Fruit fly (Drosophila melanogaster) whole organism, embryonic: ENCODE data around the gene baf.

Experiments
- Atf-2 ChIP-seq: fragments of 200-800 bp; sonication (Bioruptor generic); optimal IDR thresholded peaks from 2 replicates; lab custom pipeline; 2016; ENCODE audit warnings: missing biosample characterization, missing genetic modification characterization
- CG11560 ChIP-seq: fragments of 200-800 bp; sonication (Bioruptor generic); IDR thresholded peaks from 3 replicates; pipeline ENCODE4 v1.3.6; 2022; ENCODE audit warnings: missing biosample characterization, missing genetic modification characterization
- CG11696 ChIP-seq: fragments of 200-800 bp; sonication (Bioruptor generic); IDR thresholded peaks from 2 replicates; pipeline ENCODE4 v1.3.6; 2022; ENCODE audit warnings: missing biosample characterization, missing genetic modification characterization
- CG12219 ChIP-seq: fragments of 200-800 bp; sonication (Bioruptor generic); optimal IDR thresholded peaks from 3 replicates; lab custom pipeline; 2018; ENCODE audit warnings: missing biosample characterization, mild to moderate bottlenecking, missing genetic modification characterization
- CG13123 ChIP-seq: fragments of 200-800 bp; sonication (Bioruptor generic); optimal IDR thresholded peaks from 2 replicates; lab custom pipeline; 2016; ENCODE audit warnings: missing biosample characterization, missing genetic modification characterization
- CG14860 ChIP-seq: fragments of 200-800 bp; sonication (Bioruptor generic); IDR thresholded peaks from 3 replicates; pipeline ENCODE4 v1.3.6; 2022; ENCODE audit warnings: missing biosample characterization, missing genetic modification characterization; ENCODE audit not compliant: partially characterized antibody
- CG1603 ChIP-seq: fragments of 200-800 bp; sonication (Bioruptor generic); optimal IDR thresholded peaks from 2 replicates; lab custom pipeline; 2019; ENCODE audit warnings: missing biosample characterization, mild to moderate bottlenecking, missing genetic modification characterization, moderate library complexity
- CG16815 ChIP-seq: fragments of 200-800 bp; sonication (Bioruptor generic); optimal IDR thresholded peaks from 3 replicates; lab custom pipeline; 2017; ENCODE audit warnings: missing biosample characterization, mild to moderate bottlenecking, missing genetic modification characterization
- CG16863 ChIP-seq: fragments of 200-800 bp; sonication (Bioruptor generic); optimal IDR thresholded peaks from 3 replicates; lab custom pipeline; 2016; ENCODE audit warnings: missing biosample characterization, missing genetic modification characterization
- CG17612 ChIP-seq: fragments of 200-800 bp; sonication (Bioruptor generic); IDR thresholded peaks from 2 replicates; pipeline ENCODE4 v1.3.6; 2022; ENCODE audit warnings: missing biosample characterization, missing genetic modification characterization
- CG3065 ChIP-seq: fragments of 200-800 bp; sonication (Bioruptor generic); optimal IDR thresholded peaks from 2 replicates; lab custom pipeline; 2016; ENCODE audit warnings: missing biosample characterization, missing genetic modification characterization
- CG31224 ChIP-seq: fragments of 200-800 bp; sonication (Bioruptor generic); IDR thresholded peaks from 2 replicates; pipeline ENCODE4 v1.3.6; 2022; ENCODE audit warnings: missing biosample characterization, missing genetic modification characterization
- CG31388 ChIP-seq: fragments of 200-800 bp; sonication (Bioruptor generic); optimal IDR thresholded peaks from 2 replicates; lab custom pipeline; 2016; ENCODE audit warnings: missing biosample characterization, missing genetic modification characterization
- CG31441 ChIP-seq: fragments of 200-800 bp; sonication (Bioruptor generic); IDR thresholded peaks from 2 replicates; pipeline ENCODE4 v1.3.6; 2022; ENCODE audit warnings: missing biosample characterization, missing genetic modification characterization
- CG34376 ChIP-seq: fragments of 200-800 bp; sonication (Bioruptor generic); optimal IDR thresholded peaks from 2 replicates; lab custom pipeline; 2018; ENCODE audit warnings: missing biosample characterization, mild to moderate bottlenecking, missing genetic modification characterization
- CG4404 ChIP-seq: fragments of 200-800 bp; sonication (Bioruptor generic); IDR thresholded peaks from 2 replicates; pipeline ENCODE4 v1.3.6; 2022; ENCODE audit warnings: missing biosample characterization, missing genetic modification characterization
- CG4820 ChIP-seq: fragments of 200-800 bp; sonication (Bioruptor generic); optimal IDR thresholded peaks from 3 replicates; lab custom pipeline; 2016; ENCODE audit warnings: missing biosample characterization, missing genetic modification characterization
- CG7839 ChIP-seq: fragments of 200-800 bp; sonication (Bioruptor generic); optimal IDR thresholded peaks from 3 replicates; lab custom pipeline; 2018; ENCODE audit warnings: missing biosample characterization, mild to moderate bottlenecking, missing genetic modification characterization, moderate library complexity
- Dip3 ChIP-seq: fragments of 200-800 bp; sonication (Bioruptor generic); optimal IDR thresholded peaks from 3 replicates; lab custom pipeline; 2016; ENCODE audit warnings: missing biosample characterization, missing genetic modification characterization
- Dref ChIP-seq: fragments of 200-800 bp; sonication (Bioruptor generic); IDR thresholded peaks from 2 replicates; pipeline ENCODE4 v1.3.6; 2022; ENCODE audit warnings: missing biosample characterization, missing genetic modification characterization
- Ets97D ChIP-seq: fragments of 200-800 bp; sonication (Bioruptor generic); optimal IDR thresholded peaks from 3 replicates; lab custom pipeline; 2016; ENCODE audit warnings: missing biosample characterization, missing genetic modification characterization
- Gug ChIP-seq: fragments of 200-800 bp; sonication (Bioruptor generic); IDR thresholded peaks from 4 replicates; pipeline ENCODE4 v1.3.6; 2022; ENCODE audit warnings: missing biosample characterization, missing genetic modification characterization
- HLH54F ChIP-seq: fragments of 200-800 bp; sonication (Bioruptor generic); optimal IDR thresholded peaks from 3 replicates; lab custom pipeline; 2016; ENCODE audit warnings: missing biosample characterization, missing genetic modification characterization
- HmgD ChIP-seq: fragments of 200-800 bp; sonication (Bioruptor generic); optimal IDR thresholded peaks from 3 replicates; lab custom pipeline; 2016; ENCODE audit warnings: missing biosample characterization, missing genetic modification characterization
- Hr39 ChIP-seq: fragments of >200 bp; optimal IDR thresholded peaks from 2 replicates; lab custom pipeline; 2017
- MTF-1 ChIP-seq: fragments of 200-800 bp; sonication (Bioruptor generic); optimal IDR thresholded peaks from 2 replicates; lab custom pipeline; 2018; ENCODE audit warnings: missing biosample characterization, mild to moderate bottlenecking, missing genetic modification characterization, borderline replicate concordance
- Sin3A ChIP-seq: fragments of >200 bp; optimal IDR thresholded peaks from 2 replicates; lab custom pipeline; 2018
- Six4 ChIP-seq: fragments of 200-800 bp; sonication (Bioruptor generic); optimal IDR thresholded peaks from 2 replicates; lab custom pipeline; 2016; ENCODE audit warnings: missing biosample characterization, missing genetic modification characterization
- Spps ChIP-seq: fragments of 200-800 bp; sonication (Bioruptor generic); optimal IDR thresholded peaks from 2 replicates; lab custom pipeline; 2018; ENCODE audit warnings: missing biosample characterization, mild to moderate bottlenecking, missing genetic modification characterization
- Ssrp ChIP-seq: fragments of 200-800 bp; sonication (Bioruptor generic); optimal IDR thresholded peaks from 2 replicates; lab custom pipeline; 2018; ENCODE audit warnings: missing biosample characterization, mild to moderate bottlenecking, missing genetic modification characterization, moderate library complexity
- Tbp ChIP-seq: fragments of >200 bp; optimal IDR thresholded peaks from 2 replicates; lab custom pipeline; 2018; ENCODE audit warnings: missing biosample characterization, missing genetic modification characterization
- chn ChIP-seq: fragments of 200-800 bp; sonication (Bioruptor generic); optimal IDR thresholded peaks from 2 replicates; lab custom pipeline; 2016; ENCODE audit warnings: missing biosample characterization, missing genetic modification characterization
- ci ChIP-seq: fragments of 200-800 bp; sonication (Bioruptor generic); IDR thresholded peaks from 3 replicates; pipeline ENCODE4 v1.3.6; 2022; ENCODE audit warnings: missing biosample characterization, missing genetic modification characterization
- dimm ChIP-seq: fragments of 200-800 bp; sonication (Bioruptor generic); IDR thresholded peaks from 2 replicates; pipeline ENCODE4 v1.3.6; 2022; ENCODE audit warnings: missing biosample characterization, missing genetic modification characterization
- fd3F ChIP-seq: fragments of 200-800 bp; sonication (Bioruptor generic); optimal IDR thresholded peaks from 2 replicates; lab custom pipeline; 2018; ENCODE audit warnings: missing biosample characterization, mild to moderate bottlenecking, missing genetic modification characterization, moderate library complexity
- gem ChIP-seq: fragments of 200-800 bp; sonication (Bioruptor generic); optimal IDR thresholded peaks from 2 replicates; lab custom pipeline; 2019; ENCODE audit warnings: missing biosample characterization, mild to moderate bottlenecking, missing genetic modification characterization, moderate library complexity
- gsb ChIP-seq: fragments of 200-800 bp; sonication (Bioruptor generic); IDR thresholded peaks from 2 replicates; pipeline ENCODE4 v1.3.6; 2022; ENCODE audit warnings: missing biosample characterization, missing genetic modification characterization
- inv ChIP-seq: fragments of 200-800 bp; sonication (Bioruptor generic); IDR thresholded peaks from 2 replicates; pipeline ENCODE4 v1.3.6; 2022; ENCODE audit warnings: missing biosample characterization, missing genetic modification characterization; ENCODE audit not compliant: partially characterized antibody
- jumu ChIP-seq: fragments of 200-800 bp; sonication (Bioruptor generic); optimal IDR thresholded peaks from 3 replicates; lab custom pipeline; 2016; ENCODE audit warnings: missing biosample characterization, missing genetic modification characterization
- kah ChIP-seq: fragments of 200-800 bp; sonication (Bioruptor generic); optimal IDR thresholded peaks from 2 replicates; lab custom pipeline; 2018; ENCODE audit warnings: missing biosample characterization, mild to moderate bottlenecking, missing genetic modification characterization
- lbe ChIP-seq: fragments of 200-800 bp; sonication (Bioruptor generic); optimal IDR thresholded peaks from 2 replicates; lab custom pipeline; 2016; ENCODE audit warnings: missing biosample characterization, mild to moderate bottlenecking, missing genetic modification characterization
- lola ChIP-seq, 3 experiments: fragments of >200 bp in 2 of 3; fragments of 200-800 bp in 1 of 3; sonication (Bioruptor generic) in 1 of 3; optimal IDR thresholded peaks; 2 replicates each; lab custom pipeline; 2017 to 2019; ENCODE audit warnings: missing biosample characterization in 3 of 3, missing genetic modification characterization in 3 of 3, mild to moderate bottlenecking in 1 of 3, moderate library complexity in 1 of 3
- mirr ChIP-seq: fragments of 200-800 bp; sonication (Bioruptor generic); optimal IDR thresholded peaks from 3 replicates; lab custom pipeline; 2018; ENCODE audit warnings: missing biosample characterization, mild to moderate bottlenecking, missing genetic modification characterization
- org-1 ChIP-seq: fragments of 200-800 bp; sonication (Bioruptor generic); optimal IDR thresholded peaks from 2 replicates; lab custom pipeline; 2017; ENCODE audit warnings: missing biosample characterization, missing genetic modification characterization
- pan ChIP-seq, 4 experiments: fragments of >200 bp in 3 of 4; fragments of 200-800 bp in 1 of 4; sonication (Bioruptor generic) in 1 of 4; optimal IDR thresholded peaks in 3 of 4; IDR thresholded peaks in 1 of 4; 2 replicates each; pipeline versions ENCODE4 v1.3.6 to Lab custom; 2017 to 2022; ENCODE audit warnings: missing biosample characterization in 2 of 4, missing genetic modification characterization in 2 of 4, mixed read lengths in 1 of 4
- peb ChIP-seq: fragments of 200-800 bp; sonication (Bioruptor generic); IDR thresholded peaks from 2 replicates; pipeline ENCODE4 v1.3.6; 2022; ENCODE audit warnings: missing biosample characterization, missing genetic modification characterization
- pros ChIP-seq: fragments of 200-800 bp; sonication (Bioruptor generic); optimal IDR thresholded peaks from 3 replicates; lab custom pipeline; 2019; ENCODE audit warnings: missing biosample characterization, mild to moderate bottlenecking, missing genetic modification characterization, moderate library complexity
- seq ChIP-seq: fragments of 200-800 bp; sonication (Bioruptor generic); IDR thresholded peaks from 2 replicates; pipeline ENCODE4 v1.3.6; 2022; ENCODE audit warnings: missing biosample characterization, missing genetic modification characterization
- slou ChIP-seq: fragments of 200-800 bp; sonication (Bioruptor generic); optimal IDR thresholded peaks from 3 replicates; lab custom pipeline; 2016; ENCODE audit warnings: missing biosample characterization, missing genetic modification characterization
- tio ChIP-seq: fragments of 200-800 bp; sonication (Bioruptor generic); optimal IDR thresholded peaks from 2 replicates; lab custom pipeline; 2017; ENCODE audit warnings: missing biosample characterization, missing genetic modification characterization, inconsistent platforms
- zen2 ChIP-seq: fragments of 200-800 bp; sonication (Bioruptor generic); IDR thresholded peaks from 3 replicates; pipeline ENCODE4 v1.3.6; 2022; ENCODE audit warnings: missing biosample characterization, missing genetic modification characterization; ENCODE audit not compliant: partially characterized antibody

Gene baf

DNA sequence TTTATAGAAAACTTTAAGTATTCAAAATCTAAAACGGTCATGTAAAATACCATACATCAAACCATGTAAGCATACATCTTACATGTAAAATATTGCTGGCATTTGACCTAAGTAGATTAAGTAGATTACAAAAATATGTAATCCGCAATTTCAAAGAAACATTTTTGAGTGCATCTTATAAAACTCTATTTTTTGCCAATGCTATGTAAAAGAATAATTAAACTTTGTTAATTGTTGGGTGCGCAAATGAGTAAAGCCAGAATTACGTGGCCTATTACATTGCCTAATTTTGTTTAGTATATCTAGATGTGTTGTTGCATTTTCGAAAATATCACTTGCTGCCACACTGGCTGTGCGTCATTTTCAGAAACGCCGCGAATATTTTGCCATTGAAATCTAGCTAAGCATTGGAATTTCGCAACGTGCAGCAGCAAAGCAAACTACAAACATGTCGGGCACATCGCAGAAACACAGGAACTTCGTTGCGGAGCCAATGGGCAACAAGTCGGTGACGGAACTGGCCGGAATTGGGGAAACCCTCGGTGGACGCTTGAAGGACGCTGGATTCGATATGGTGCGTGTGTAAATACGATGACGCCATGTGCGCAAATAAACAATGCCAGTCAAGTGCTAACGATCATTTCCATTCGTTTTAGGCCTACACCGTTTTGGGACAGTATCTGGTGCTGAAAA lies at the start of gene baf (continued):
- TF ChIP-seq MTF-1 (GFP tag; lab: Kevin White, UChicago) (no peak), CG31388 (no peak), inv (GFP tag; lab: Robert Waterston, UW) (0 out of 2 replicates have a peak, but pooled peaks have one; percentile 35), Spps (no peak), CG13123 (GFP tag; lab: Kevin White, UChicago) (no peak), zen2 (GFP tag; lab: Robert Waterston, UW) (no peak), CG16815 (GFP tag; lab: Kevin White, UChicago) (no peak), Dip3 (GFP tag; lab: Kevin White, UChicago) (no peak), CG31224 (GFP tag; lab: Robert Waterston, UW) (no peak), dimm (GFP tag; lab: Robert Waterston, UW) (no peak), gem (tag; lab: Kevin White, UChicago) (no peak), CG31441 (GFP tag; lab: Robert Waterston, UW) (no peak), jumu (no peak), Ssrp (no peak), peb (no peak), tio (no peak), Atf-2 (GFP tag; lab: Kevin White, UChicago) (no peak), mirr (GFP tag; lab: Kevin White, UChicago) (no peak), pros (GFP tag; lab: Kevin White, UChicago) (no peak), Six4 (GFP tag; lab: Kevin White, UChicago) (no peak), gsb (no peak), HmgD (GFP tag; lab: Kevin White, UChicago) (no peak), CG11696 (GFP tag; lab: Robert Waterston, UW) (no peak), org-1 (no peak), CG34376 (GFP tag; lab: Kevin White, UChicago) (peak; percentile 26), Tbp (GFP tag; lab: Kevin White, UChicago) (no peak), CG14860 (no peak; the same call in 2 of the 3 replicates), slou (GFP tag; lab: Kevin White, UChicago) (no peak), CG7839 (tag; lab: Kevin White, UChicago) (no peak), lola (GFP tag; optimal IDR thresholded peaks at IDR 0.05; lab: Kevin White, UChicago) (no peak), pan (optimal IDR thresholded peaks at IDR 0.05; lab: Kevin White, UChicago) (no peak), pan (GFP tag; optimal IDR thresholded peaks at IDR 0.05 in 1 of 2, IDR thresholded peaks at IDR 0.05 in 1 of 2) (no peak), seq (GFP tag; lab: Robert Waterston, UW) (no peak), CG3065 (GFP tag; lab: Kevin White, UChicago) (no peak), kah (no peak), CG12219 (GFP tag; lab: Kevin White, UChicago) (no peak), fd3F (GFP tag; lab: Kevin White, UChicago) (no peak), CG16863 (no peak), CG17612 (no peak), CG4404 (GFP tag; lab: Robert Waterston, UW) (no peak), HLH54F (GFP tag; lab: Kevin White, UChicago) (no peak), CG11560 (no peak), Gug (GFP tag; lab: Robert Waterston, UW) (no peak), ci (no peak), CG4820 (no peak), Dref (GFP tag; lab: Robert Waterston, UW) (no peak), Sin3A (no peak), lbe (no peak), chn (GFP tag; lab: Kevin White, UChicago) (no peak), Hr39 (lab: Kevin White, UChicago) (no peak), CG1603 (tag; lab: Kevin White, UChicago) (no peak), Ets97D (GFP tag; lab: Kevin White, UChicago) (no peak)
